Fruit fly (Drosophila melanogaster) whole organism, embryonic: ENCODE results near the gene CG33282.

Source experiments
- ATbp ChIP-seq: fragments of 200-800 bp; sonication (Bioruptor generic); optimal IDR thresholded peaks from 2 replicates; lab custom pipeline; 2017; ENCODE audit warnings: missing biosample characterization, mild to moderate bottlenecking, missing genetic modification characterization, missing genetic modification reagents
- Aef1 ChIP-seq: fragments of 200-800 bp; sonication (Bioruptor generic); IDR thresholded peaks from 3 replicates; pipeline ENCODE4 v1.3.6; 2022; ENCODE audit warnings: missing biosample characterization, missing genetic modification characterization
- Atf6 ChIP-seq: fragments of 200-800 bp; sonication (Bioruptor generic); IDR thresholded peaks from 2 replicates; pipeline ENCODE4 v1.3.6; 2022; ENCODE audit warnings: missing biosample characterization, missing genetic modification characterization
- CG12659 ChIP-seq: fragments of 200-800 bp; sonication (Bioruptor generic); optimal IDR thresholded peaks from 3 replicates; lab custom pipeline; 2017; ENCODE audit warnings: mild to moderate bottlenecking, missing biosample characterization, missing genetic modification reagents, missing genetic modification characterization
- CG13424 ChIP-seq: fragments of 200-800 bp; sonication (Bioruptor generic); optimal IDR thresholded peaks from 2 replicates; lab custom pipeline; 2019; ENCODE audit warnings: missing biosample characterization, mild to moderate bottlenecking, missing genetic modification characterization, moderate library complexity
- CG17328 ChIP-seq: fragments of 200-800 bp; sonication (Bioruptor generic); IDR thresholded peaks from 2 replicates; pipeline ENCODE4 v1.3.6; 2022; ENCODE audit warnings: missing biosample characterization, missing genetic modification characterization
- CG17361 ChIP-seq: fragments of 200-800 bp; sonication (Bioruptor generic); IDR thresholded peaks from 3 replicates; pipeline ENCODE4 v1.3.6; 2022; ENCODE audit warnings: missing biosample characterization, missing genetic modification characterization
- CG3163 ChIP-seq: fragments of 200-800 bp; sonication (Bioruptor generic); optimal IDR thresholded peaks from 3 replicates; lab custom pipeline; 2016; ENCODE audit warnings: missing biosample characterization, missing genetic modification characterization
- CG3281 ChIP-seq: fragments of 200-800 bp; sonication (Bioruptor generic); optimal IDR thresholded peaks from 3 replicates; lab custom pipeline; 2017; ENCODE audit warnings: missing biosample characterization, mild to moderate bottlenecking, missing genetic modification characterization
- CG3995 ChIP-seq: fragments of 200-800 bp; sonication (Bioruptor generic); optimal IDR thresholded peaks from 3 replicates; lab custom pipeline; 2016; ENCODE audit warnings: missing biosample characterization, missing genetic modification characterization
- CG4282 ChIP-seq: fragments of 200-800 bp; sonication (Bioruptor generic); optimal IDR thresholded peaks from 2 replicates; lab custom pipeline; 2016; ENCODE audit warnings: missing biosample characterization, missing genetic modification characterization
- CG4328 ChIP-seq: fragments of 200-800 bp; sonication (Bioruptor generic); optimal IDR thresholded peaks from 3 replicates; lab custom pipeline; 2017; ENCODE audit warnings: missing biosample characterization, missing genetic modification reagents, missing genetic modification characterization
- CG6689 ChIP-seq: fragments of 200-800 bp; sonication (Bioruptor generic); IDR thresholded peaks from 2 replicates; pipeline ENCODE4 v1.3.6; 2022; ENCODE audit warnings: missing biosample characterization, missing genetic modification characterization
- Dek ChIP-seq: fragments of 200-800 bp; sonication (Bioruptor generic); optimal IDR thresholded peaks from 3 replicates; lab custom pipeline; 2019; ENCODE audit warnings: missing biosample characterization, mild to moderate bottlenecking, missing genetic modification characterization, moderate library complexity
- Drgx ChIP-seq: fragments of 200-800 bp; sonication (Bioruptor generic); IDR thresholded peaks from 2 replicates; pipeline ENCODE4 v1.3.6; 2022; ENCODE audit warnings: missing biosample characterization, missing genetic modification characterization
- ERR ChIP-seq: fragments of 200-800 bp; sonication (Bioruptor generic); optimal IDR thresholded peaks from 2 replicates; lab custom pipeline; 2016; ENCODE audit warnings: missing biosample characterization, missing genetic modification characterization
- H2.0 ChIP-seq: fragments of 200-800 bp; sonication (Bioruptor generic); IDR thresholded peaks from 2 replicates; pipeline ENCODE4 v1.3.6; 2022; ENCODE audit warnings: missing biosample characterization, missing genetic modification characterization
- HHEX ChIP-seq: fragments of 200-800 bp; sonication (Bioruptor generic); optimal IDR thresholded peaks from 3 replicates; lab custom pipeline; 2017; ENCODE audit warnings: missing biosample characterization, mild to moderate bottlenecking, missing genetic modification characterization, missing genetic modification reagents
- Hsf ChIP-seq: fragments of 200-800 bp; sonication (Bioruptor generic); optimal IDR thresholded peaks from 3 replicates; lab custom pipeline; 2016; ENCODE audit warnings: missing biosample characterization, missing genetic modification characterization
- Jarid2 ChIP-seq: fragments of 200-800 bp; sonication (Bioruptor generic); optimal IDR thresholded peaks from 3 replicates; lab custom pipeline; 2017; ENCODE audit warnings: mild to moderate bottlenecking, missing biosample characterization, missing genetic modification reagents, missing genetic modification characterization
- NK7.1 ChIP-seq: fragments of 200-800 bp; sonication (Bioruptor generic); optimal IDR thresholded peaks from 3 replicates; lab custom pipeline; 2016; ENCODE audit warnings: missing biosample characterization, missing genetic modification characterization
- Nf-YC ChIP-seq: fragments of 200-800 bp; optimal IDR thresholded peaks from 3 replicates; lab custom pipeline; 2019; ENCODE audit warnings: missing biosample characterization, mild to moderate bottlenecking, missing genetic modification characterization, moderate library complexity
- NfI ChIP-seq: fragments of 200-800 bp; sonication (Bioruptor generic); optimal IDR thresholded peaks from 3 replicates; lab custom pipeline; 2018; ENCODE audit warnings: missing biosample characterization, mild to moderate bottlenecking, missing genetic modification characterization, moderate library complexity
- Rfx ChIP-seq: fragments of 200-800 bp; sonication (Bioruptor generic); IDR thresholded peaks from 2 replicates; pipeline ENCODE4 v1.3.6; 2022; ENCODE audit warnings: missing biosample characterization, missing genetic modification characterization
- Sin3A ChIP-seq: fragments of >200 bp; optimal IDR thresholded peaks from 2 replicates; lab custom pipeline; 2018
- Spps ChIP-seq: fragments of 200-800 bp; sonication (Bioruptor generic); optimal IDR thresholded peaks from 2 replicates; lab custom pipeline; 2018; ENCODE audit warnings: missing biosample characterization, mild to moderate bottlenecking, missing genetic modification characterization
- Usf ChIP-seq: fragments of 200-800 bp; sonication (Bioruptor generic); optimal IDR thresholded peaks from 2 replicates; lab custom pipeline; 2017; ENCODE audit warnings: missing genotype, missing biosample characterization, missing genetic modification characterization
- esg ChIP-seq: fragments of 200-800 bp; sonication (Bioruptor generic); conservative IDR thresholded peaks from 2 replicates; pipeline ENCODE4 v1.3.6; 2022; ENCODE audit warnings: missing biosample characterization, missing genetic modification characterization
- fd102C ChIP-seq: fragments of 200-800 bp; sonication (Bioruptor generic); optimal IDR thresholded peaks from 2 replicates; lab custom pipeline; 2018; ENCODE audit warnings: missing biosample characterization, mild to moderate bottlenecking, missing genetic modification characterization, moderate library complexity
- gro ChIP-seq: fragments of 200-800 bp; sonication (Bioruptor generic); optimal IDR thresholded peaks from 2 replicates; lab custom pipeline; 2016; ENCODE audit warnings: missing biosample characterization, missing genetic modification characterization
- gsb ChIP-seq: fragments of 200-800 bp; sonication (Bioruptor generic); IDR thresholded peaks from 2 replicates; pipeline ENCODE4 v1.3.6; 2022; ENCODE audit warnings: missing biosample characterization, missing genetic modification characterization
- jigr1 ChIP-seq: fragments of 200-800 bp; sonication (Bioruptor generic); IDR thresholded peaks from 3 replicates; pipeline ENCODE4 v1.3.6; 2022; ENCODE audit warnings: missing biosample characterization, missing genetic modification characterization
- jumu ChIP-seq: fragments of 200-800 bp; sonication (Bioruptor generic); optimal IDR thresholded peaks from 3 replicates; lab custom pipeline; 2016; ENCODE audit warnings: missing biosample characterization, missing genetic modification characterization
- kah ChIP-seq: fragments of 200-800 bp; sonication (Bioruptor generic); optimal IDR thresholded peaks from 2 replicates; lab custom pipeline; 2018; ENCODE audit warnings: missing biosample characterization, mild to moderate bottlenecking, missing genetic modification characterization
- lilli ChIP-seq: fragments of 200-800 bp; sonication (Bioruptor generic); optimal IDR thresholded peaks from 3 replicates; lab custom pipeline; 2016; ENCODE audit warnings: missing biosample characterization, missing genetic modification characterization
- lola ChIP-seq, 3 experiments: fragments of >200 bp in 2 of 3; fragments of 200-800 bp in 1 of 3; sonication (Bioruptor generic) in 1 of 3; optimal IDR thresholded peaks; 2 replicates each; lab custom pipeline; 2017 to 2019; ENCODE audit warnings: missing biosample characterization in 3 of 3, missing genetic modification characterization in 3 of 3, mild to moderate bottlenecking in 1 of 3, moderate library complexity in 1 of 3
- nom ChIP-seq: fragments of 200-800 bp; sonication (Bioruptor generic); optimal IDR thresholded peaks from 2 replicates; lab custom pipeline; 2017; ENCODE audit warnings: missing biosample characterization, missing genetic modification characterization, mild to moderate bottlenecking, moderate library complexity, missing genetic modification reagents
- org-1 ChIP-seq: fragments of 200-800 bp; sonication (Bioruptor generic); optimal IDR thresholded peaks from 2 replicates; lab custom pipeline; 2017; ENCODE audit warnings: missing biosample characterization, missing genetic modification characterization
- pfk ChIP-seq: fragments of 200-800 bp; sonication (Bioruptor generic); optimal IDR thresholded peaks from 2 replicates; lab custom pipeline; 2018; ENCODE audit warnings: missing biosample characterization, mild to moderate bottlenecking, missing genetic modification characterization, moderate library complexity
- phol ChIP-seq: fragments of 200-800 bp; sonication (Bioruptor generic); optimal IDR thresholded peaks from 3 replicates; lab custom pipeline; 2018; ENCODE audit warnings: missing biosample characterization, mild to moderate bottlenecking, missing genetic modification characterization, moderate library complexity
- psq ChIP-seq: fragments of 200-800 bp; sonication (Bioruptor generic); optimal IDR thresholded peaks from 2 replicates; lab custom pipeline; 2017; ENCODE audit warnings: missing biosample characterization, missing genetic modification characterization
- sc ChIP-seq, 3 experiments: fragments of >200 bp in 2 of 3; fragments of 200-800 bp in 1 of 3; sonication (Bioruptor generic) in 1 of 3; optimal IDR thresholded peaks; 2 replicates in 2 of 3; 3 replicates in 1 of 3; lab custom pipeline; 2017; ENCODE audit warnings: mild to moderate bottlenecking in 1 of 3, missing biosample characterization in 1 of 3, missing genetic modification characterization in 1 of 3, missing genetic modification reagents in 1 of 3
- sd ChIP-seq: fragments of 200-800 bp; sonication (Bioruptor generic); optimal IDR thresholded peaks from 3 replicates; lab custom pipeline; 2018; ENCODE audit warnings: missing biosample characterization, mild to moderate bottlenecking, missing genetic modification characterization, moderate library complexity
- sima ChIP-seq: fragments of 200-800 bp; sonication (Bioruptor generic); optimal IDR thresholded peaks from 2 replicates; lab custom pipeline; 2016; ENCODE audit warnings: missing biosample characterization, missing genetic modification characterization
- sr ChIP-seq: fragments of 200-800 bp; sonication (Bioruptor generic); IDR thresholded peaks from 3 replicates; pipeline ENCODE4 v1.3.6; 2022; ENCODE audit warnings: missing biosample characterization, missing genetic modification characterization
- tap ChIP-seq: fragments of 200-800 bp; optimal IDR thresholded peaks from 3 replicates; lab custom pipeline; 2019; ENCODE audit warnings: missing biosample characterization, mild to moderate bottlenecking, missing genetic modification characterization, moderate library complexity
- tup ChIP-seq: fragments of 200-800 bp; sonication (Bioruptor generic); optimal IDR thresholded peaks from 2 replicates; lab custom pipeline; 2016; ENCODE audit warnings: missing biosample characterization, mild to moderate bottlenecking, missing genetic modification characterization, moderate library complexity
- unpg ChIP-seq: fragments of 200-800 bp; sonication (Bioruptor generic); optimal IDR thresholded peaks from 3 replicates; lab custom pipeline; 2018; ENCODE audit warnings: missing biosample characterization, mild to moderate bottlenecking, missing genetic modification characterization, moderate library complexity
- zen ChIP-seq: fragments of 200-800 bp; sonication (Bioruptor generic); optimal IDR thresholded peaks from 3 replicates; lab custom pipeline; 2018; ENCODE audit warnings: missing biosample characterization, mild to moderate bottlenecking, missing genetic modification characterization, moderate library complexity

The CG33282 gene

DNA sequence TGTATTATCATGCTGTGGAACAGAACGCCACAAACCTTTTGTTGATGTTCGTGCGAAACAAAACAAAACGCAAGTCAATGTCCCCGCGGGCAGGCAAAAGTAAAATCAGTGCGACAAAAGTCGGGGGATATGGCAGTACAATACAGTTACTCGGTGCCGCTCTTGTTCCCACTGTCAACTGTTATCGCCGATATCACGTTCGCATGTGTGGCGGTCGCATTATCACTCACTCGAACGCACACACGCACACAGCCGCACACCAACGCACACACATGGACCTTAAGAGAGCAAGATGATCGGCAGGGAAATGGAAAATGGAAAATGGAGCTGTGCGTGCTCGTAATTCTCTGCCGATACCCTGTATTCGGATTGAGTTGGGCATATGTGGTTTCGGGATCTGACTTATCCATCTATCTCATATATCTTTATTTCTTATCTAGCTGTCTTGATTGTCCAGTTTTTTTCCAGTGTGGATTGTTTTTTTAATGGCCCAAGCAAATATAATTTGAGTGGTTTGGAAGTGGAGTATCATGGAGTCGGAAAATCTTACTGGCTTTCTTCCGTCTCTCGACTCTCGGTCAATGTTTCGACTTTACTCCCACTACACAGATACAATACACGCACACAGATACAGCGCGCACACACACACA lies 11.0 kb downstream of the CG33282 start (continued):
- TF ChIP-seq CG17328 (peak; percentile 91), Aef1 (peak; percentile 55; the same call in 2 of the 3 replicates), sr (GFP tag; lab: Robert Waterston, UW) (no peak), CG4282 (GFP tag; lab: Kevin White, UChicago) (peak; percentile 45), CG6689 (peak; percentile 85), Sin3A (lab: Kevin White, UChicago) (no peak), phol (tag; lab: Kevin White, UChicago) (peak; percentile 89), zen (peak; percentile 55), Rfx (GFP tag; lab: Robert Waterston, UW) (no peak), nom (no peak), H2.0 (GFP tag; lab: Robert Waterston, UW) (peak; percentile 65), ERR (GFP tag; lab: Kevin White, UChicago) (peak; percentile 33), gsb (GFP tag; lab: Robert Waterston, UW) (no peak), sd (no peak), NfI (GFP tag; lab: Kevin White, UChicago) (peak; percentile 43), Atf6 (no peak), lola (GFP tag; optimal IDR thresholded peaks at IDR 0.05; lab: Kevin White, UChicago) (peak in 1 of 3 experiments; percentile 83), Dek (tag; lab: Kevin White, UChicago) (no peak), Nf-YC (tag; lab: Kevin White, UChicago) (no peak), org-1 (GFP tag; lab: Kevin White, UChicago) (peak; percentile 73), CG3281 (GFP tag; lab: Kevin White, UChicago) (no peak), HHEX (GFP tag; lab: Kevin White, UChicago) (peak; percentile 68), unpg (GFP tag; lab: Kevin White, UChicago) (peak; percentile 84), sc (optimal IDR thresholded peaks at IDR 0.05; lab: Kevin White, UChicago) (no peak), sc (GFP tag; optimal IDR thresholded peaks at IDR 0.05; lab: Kevin White, UChicago) (peak; percentile 90), sima (GFP tag; lab: Kevin White, UChicago) (peak; percentile 35), ATbp (peak; percentile 91), Jarid2 (GFP tag; lab: Kevin White, UChicago) (peak; percentile 8), CG17361 (peak; percentile 88; the same call in 2 of the 3 replicates), Usf (peak; percentile 9), jumu (GFP tag; lab: Kevin White, UChicago) (peak; percentile 88), Hsf (GFP tag; lab: Kevin White, UChicago) (peak; percentile 80), CG13424 (tag; lab: Kevin White, UChicago) (peak; percentile 68), CG3163 (GFP tag; lab: Kevin White, UChicago) (peak; percentile 79), psq (GFP tag; lab: Kevin White, UChicago) (peak; percentile 52), pfk (GFP tag; lab: Kevin White, UChicago) (no peak), tup (GFP tag; lab: Kevin White, UChicago) (peak; percentile 58), esg (GFP tag; lab: Robert Waterston, UW) (peak; percentile 30; the same call in 1 of the 2 replicates), gro (GFP tag; lab: Kevin White, UChicago) (no peak), NK7.1 (GFP tag; lab: Kevin White, UChicago) (peak; percentile 35), CG4328 (GFP tag; lab: Kevin White, UChicago) (no peak), Drgx (peak; percentile 87), CG3995 (GFP tag; lab: Kevin White, UChicago) (no peak), CG12659 (peak; percentile 32), fd102C (GFP tag; lab: Kevin White, UChicago) (no peak), lilli (GFP tag; lab: Kevin White, UChicago) (peak; percentile 67), kah (GFP tag; lab: Kevin White, UChicago) (peak; percentile 16), tap (peak; percentile 71), jigr1 (peak; percentile 70; the same call in 2 of the 3 replicates), Spps (tag; lab: Kevin White, UChicago) (peak; percentile 83)
